Fruit fly (Drosophila melanogaster) whole organism, embryonic: Measurements from ENCODE around the gene CG13360.

ENCODE experiments used
- CG10209 ChIP-seq: fragments of 200-800 bp; sonication (Bioruptor generic); optimal IDR thresholded peaks from 3 replicates; lab custom pipeline; 2017; ENCODE audit warnings: missing biosample characterization, mild to moderate bottlenecking, missing genetic modification characterization, missing genetic modification reagents
- CG2678 ChIP-seq: fragments of 200-800 bp; sonication (Bioruptor generic); optimal IDR thresholded peaks from 3 replicates; lab custom pipeline; 2019; ENCODE audit warnings: missing biosample characterization, mild to moderate bottlenecking, missing genetic modification characterization, moderate library complexity
- Lim3 ChIP-seq: fragments of 200-800 bp; sonication (Bioruptor generic); IDR thresholded peaks from 2 replicates; pipeline ENCODE4 v1.3.6; 2022; ENCODE audit warnings: missing biosample characterization, missing genetic modification characterization
- Optix ChIP-seq: fragments of 200-800 bp; sonication (Bioruptor generic); IDR thresholded peaks from 3 replicates; pipeline ENCODE4 v1.3.6; 2022; ENCODE audit warnings: missing biosample characterization, missing genetic modification characterization
- Sin3A ChIP-seq: fragments of >200 bp; optimal IDR thresholded peaks from 2 replicates; lab custom pipeline; 2018
- dm ChIP-seq: fragments of 200-800 bp; sonication (Bioruptor generic); optimal IDR thresholded peaks from 3 replicates; lab custom pipeline; 2016; ENCODE audit warnings: missing biosample characterization, missing genetic modification characterization
- eve ChIP-seq, 2 experiments: fragments of >200 bp; optimal IDR thresholded peaks; 2 replicates each; lab custom pipeline; 2017; ENCODE audit warnings: missing biosample characterization in 2 of 2, missing genetic modification characterization in 2 of 2
- tll ChIP-seq, 2 experiments: fragments of 200-800 bp in 1 of 2; fragments of >200 bp in 1 of 2; sonication (Bioruptor generic) in 1 of 2; optimal IDR thresholded peaks; 2 replicates each; lab custom pipeline; 2017 to 2019; ENCODE audit warnings: missing biosample characterization in 2 of 2, missing genetic modification characterization in 2 of 2, mild to moderate bottlenecking in 1 of 2, moderate library complexity in 1 of 2
- twi ChIP-seq: fragments of 200-800 bp; optimal IDR thresholded peaks from 2 replicates; lab custom pipeline; 2019; ENCODE audit warnings: missing biosample characterization, mild to moderate bottlenecking, missing genetic modification characterization, moderate library complexity
- unc-4 ChIP-seq: fragments of 200-800 bp; sonication (Bioruptor generic); IDR thresholded peaks from 2 replicates; pipeline ENCODE4 v1.3.6; 2022; ENCODE audit warnings: missing biosample characterization, missing genetic modification characterization; ENCODE audit not compliant: partially characterized antibody

DNA sequence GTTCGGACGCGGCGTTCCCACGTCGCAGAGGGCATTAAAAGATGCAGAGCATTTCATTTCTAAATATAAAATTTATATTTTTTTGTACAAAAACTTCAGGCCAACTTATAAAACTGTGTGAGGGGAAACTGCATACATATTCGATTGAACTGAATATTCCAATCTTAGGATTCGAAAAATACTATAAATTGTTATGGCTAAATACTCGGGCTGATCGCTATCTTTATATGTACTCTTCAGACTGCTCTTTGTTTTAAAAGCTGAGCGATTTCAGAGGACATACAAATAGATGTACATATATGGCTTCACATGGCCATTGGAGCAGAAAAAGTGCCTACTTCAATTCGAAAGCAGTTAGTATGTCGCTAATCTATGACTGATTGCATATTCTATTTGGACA, 13.5 kb upstream of the CG13360 start, which contains the start of gene CG13359:
- TF ChIP-seq Optix (no peak), tll (GFP tag; optimal IDR thresholded peaks at IDR 0.05; lab: Kevin White, UChicago) (no peak), Sin3A (lab: Kevin White, UChicago) (no peak), unc-4 (no peak), dm (GFP tag; lab: Kevin White, UChicago) (no peak), eve (GFP tag; optimal IDR thresholded peaks at IDR 0.05; lab: Kevin White, UChicago) (no peak), CG10209 (GFP tag; lab: Kevin White, UChicago) (no peak), twi (tag; lab: Kevin White, UChicago) (no peak), Lim3 (GFP tag; lab: Robert Waterston, UW) (no peak), CG2678 (tag; lab: Kevin White, UChicago) (no peak)
